Worm (Caenorhabditis elegans) whole organism, L4/young adult: ENCODE measurements around the gene clec-198.

Source experiments
- W03F9.2 ChIP-seq: fragments of 150-350 bp; optimal IDR thresholded peaks from 2 replicates; lab custom pipeline; 2014; ENCODE audit warnings: missing biosample characterization, missing genetic modification characterization
- dao-5 ChIP-seq: sonication (generic microtip); optimal IDR thresholded peaks from 2 replicates; lab custom pipeline; 2016; ENCODE audit warnings: missing genotype, missing genetic modification characterization, moderate library complexity, missing compliant biosample characterization
- him-1 ChIP-seq: sonication (generic microtip); optimal IDR thresholded peaks from 2 replicates; lab custom pipeline; 2016; ENCODE audit warnings: missing genotype, missing genetic modification reagents, missing genetic modification characterization, missing compliant biosample characterization

The clec-198 gene

DNA sequence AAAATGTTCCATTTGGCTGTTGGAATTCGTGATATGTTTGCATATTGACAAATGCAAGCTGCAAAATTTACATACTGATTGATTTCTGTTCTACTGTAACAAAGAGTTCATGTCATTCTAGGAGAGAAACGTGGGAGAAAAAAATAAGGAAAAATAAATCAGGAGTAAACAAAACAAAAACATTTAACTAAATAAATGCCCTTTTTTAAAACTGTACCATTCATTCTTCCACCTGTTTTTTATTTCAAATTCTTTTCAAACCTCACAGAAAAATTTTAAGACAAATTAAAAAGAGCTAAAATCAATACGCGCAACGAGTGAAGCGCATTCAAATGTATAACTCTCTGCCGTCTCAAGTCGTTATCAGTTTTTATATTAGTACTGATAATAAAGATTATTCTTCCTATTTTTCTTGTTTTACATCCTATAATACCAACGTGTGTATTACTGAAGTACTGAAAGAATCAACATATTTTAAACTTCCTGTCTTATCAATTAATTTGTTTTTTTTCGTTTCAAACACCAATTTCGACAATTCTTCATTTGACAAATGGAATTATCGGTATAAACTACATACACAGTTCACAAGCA is 8.0 kb upstream of the clec-198 start, which contains the start of gene C49C3.10:
TSS of gene C49C3.10 (minus strand) at position 51 of the 591 bp plus-strand sequence.
- TF ChIP-seq him-1, result no peak
- no peak for TF ChIP-seq W03F9.2 (tag; lab: Kevin White, UChicago)
- TF ChIP-seq dao-5, result no peak

DNA sequence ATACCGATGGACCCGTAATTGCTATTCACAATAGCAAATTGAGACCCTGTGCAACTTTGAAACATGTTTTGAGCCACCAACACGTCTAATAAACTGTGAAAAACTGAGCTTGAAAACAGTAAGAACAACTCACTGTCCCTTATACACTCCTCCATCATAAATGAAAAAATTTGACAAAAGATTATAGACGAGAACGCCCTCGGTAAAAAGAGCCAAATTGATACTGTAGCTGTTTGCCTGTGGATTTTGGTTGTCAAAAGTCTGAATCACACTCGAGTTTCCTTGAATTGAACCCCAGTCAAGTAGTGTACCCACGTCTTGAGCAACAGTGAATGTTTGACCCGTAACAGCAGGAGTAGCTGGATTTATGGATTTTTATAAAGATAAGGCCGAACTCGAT is 5.9 kb upstream of the clec-198 start:
- TF ChIP-seq W03F9.2 (tag; lab: Kevin White, UChicago) (no peak), dao-5 (no peak), him-1 (no peak)

DNA sequence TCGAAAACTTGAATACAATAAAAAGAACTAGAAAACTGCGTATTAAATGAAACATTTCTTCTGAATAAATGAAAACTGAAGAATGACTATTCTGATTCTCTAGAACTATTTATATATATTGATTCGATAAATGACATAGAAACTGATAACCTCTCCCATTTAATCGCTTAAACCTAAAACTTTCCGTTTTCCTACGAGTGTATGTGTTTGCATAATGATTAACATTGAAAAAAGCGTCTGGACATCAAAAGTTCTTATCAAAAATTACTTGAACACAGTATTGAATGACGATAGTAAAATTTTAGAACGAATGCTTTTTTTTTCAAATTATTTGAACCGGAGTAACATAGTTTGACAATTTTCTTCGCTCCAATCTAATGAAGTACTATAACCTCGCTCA is 4.8 kb upstream of the clec-198 start, which contains the start of gene C49C3.9:
TSS of gene C49C3.9 (minus strand) at position 136 of the 400 bp plus-strand sequence.
- TF ChIP-seq W03F9.2 (tag; lab: Kevin White, UChicago), result no peak
- TF ChIP-seq dao-5, result no peak
- no peak for TF ChIP-seq him-1

DNA sequence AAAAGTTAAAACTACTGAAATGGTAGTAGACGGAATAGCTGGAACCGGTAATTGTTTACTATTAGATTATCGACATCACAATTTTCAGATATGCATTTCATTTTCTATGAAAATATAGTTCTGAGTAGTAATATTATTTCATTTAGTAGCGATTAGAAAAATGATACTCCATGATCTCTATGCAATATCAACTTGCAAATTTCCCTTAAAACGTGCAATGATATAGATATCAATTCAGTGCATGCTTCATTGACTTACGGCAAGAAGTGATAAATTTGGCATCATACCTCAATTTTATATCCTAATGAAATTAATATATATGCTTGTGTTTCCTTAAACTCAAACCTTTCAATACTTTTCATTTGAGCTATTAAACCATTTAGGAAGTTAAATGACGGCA is 4.3 kb upstream of the clec-198 start, which contains the start of gene C49C3.21:
TSS of gene C49C3.21 (plus strand) at position 301 of the 400 bp plus-strand sequence.
- TF ChIP-seq W03F9.2 (tag; lab: Kevin White, UChicago) (no peak), dao-5 (no peak), him-1 (no peak)

DNA sequence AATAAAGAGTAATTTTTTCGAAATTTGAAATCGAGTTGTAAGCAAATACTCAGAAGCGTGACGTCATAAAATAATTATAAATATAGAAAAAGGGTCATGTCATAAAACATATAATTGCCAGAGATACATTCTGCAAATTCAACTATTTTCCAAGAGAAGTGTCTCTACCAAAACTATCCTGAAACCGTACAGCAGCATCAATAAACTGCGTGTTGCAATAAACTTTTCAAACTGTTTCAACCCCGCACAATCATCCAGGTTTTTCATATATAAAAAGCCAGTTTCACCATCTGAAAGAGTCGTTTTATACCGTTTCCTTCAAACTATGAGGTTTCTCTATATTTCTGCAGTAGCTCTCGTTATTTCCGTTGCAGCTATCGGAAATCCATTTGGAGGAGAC is 3.5 kb upstream of the clec-198 start, which contains the start of gene C49C3.11:
TSS of gene C49C3.11 (plus strand) at position 301 of the 400 bp plus-strand sequence.
- no peak for TF ChIP-seq W03F9.2 (tag; lab: Kevin White, UChicago)
- TF ChIP-seq him-1, result no peak
- no peak for TF ChIP-seq dao-5

DNA sequence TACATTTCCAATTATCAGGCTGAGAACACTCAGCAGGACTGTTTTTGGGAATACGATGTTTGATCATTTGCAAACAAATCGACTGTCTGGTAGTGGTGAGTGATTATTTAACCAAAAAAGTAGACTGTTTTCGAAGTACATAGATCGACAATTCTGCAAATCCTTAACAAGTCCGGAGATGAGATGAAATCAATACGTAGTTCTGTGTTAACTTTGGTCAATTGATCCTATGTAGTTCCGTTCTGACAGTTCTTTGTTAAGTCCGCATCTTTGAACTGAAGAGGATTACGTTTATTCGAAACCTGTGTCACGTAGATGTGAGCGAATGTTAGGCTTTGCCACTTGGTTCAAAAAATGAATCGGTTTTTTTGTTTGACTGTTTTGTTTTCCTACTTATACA is 4.6 kb downstream of the clec-198 start, which contains the start of gene clec-199:
TSS of gene clec-199 (plus strand) at position 301 of the 400 bp plus-strand sequence.
- TF ChIP-seq W03F9.2 (tag; lab: Kevin White, UChicago) (no peak), dao-5 (no peak), him-1 (no peak)

DNA sequence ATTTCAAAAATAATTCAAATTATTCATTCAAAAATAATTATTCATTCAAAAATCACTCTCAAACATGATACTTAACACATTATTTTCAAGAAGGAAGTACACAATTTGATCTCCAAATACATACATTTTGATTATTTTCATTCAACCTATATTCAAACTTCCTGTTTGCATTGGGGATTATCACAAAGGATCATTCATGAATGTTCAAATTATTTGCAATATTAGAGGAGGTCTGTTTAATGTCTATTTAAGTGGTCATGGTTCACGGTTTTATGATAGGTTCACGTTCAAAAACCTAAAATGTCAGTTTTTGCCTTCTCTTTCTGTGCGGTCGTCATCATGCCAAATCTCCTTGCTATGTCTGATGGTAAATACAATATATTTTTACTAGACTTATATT is 14.2 kb downstream of the clec-198 start, which contains the start of gene clec-202:
TSS of gene clec-202 (plus strand) at position 301 of the 400 bp plus-strand sequence.
- TF ChIP-seq W03F9.2 (tag; lab: Kevin White, UChicago) (no peak), him-1 (no peak), dao-5 (no peak)

DNA sequence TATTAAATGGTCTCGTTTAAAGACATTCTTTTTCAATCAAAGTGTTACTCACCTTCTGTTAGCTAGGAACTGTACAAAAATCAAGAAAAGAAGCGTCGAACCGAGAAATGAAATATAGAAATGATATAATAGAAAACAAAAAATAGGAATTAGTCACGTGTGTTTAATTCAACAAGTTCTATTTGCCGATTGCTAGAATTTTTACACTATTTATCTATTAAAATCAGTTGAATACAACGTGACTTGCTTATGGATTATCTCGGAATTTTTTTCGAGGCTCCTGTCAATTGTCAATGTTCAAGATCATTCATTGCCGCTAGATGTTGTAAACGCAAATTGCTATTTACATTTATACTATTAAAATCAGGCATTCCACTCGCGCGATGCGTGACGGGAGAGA is 20.3 kb downstream of the clec-198 start, which contains the start of gene zipt-17:
TSS of gene zipt-17 (minus strand) at position 101 of the 400 bp plus-strand sequence.
- no peak for TF ChIP-seq dao-5
- TF ChIP-seq W03F9.2 (tag; lab: Kevin White, UChicago), result no peak
- TF ChIP-seq him-1, result no peak

DNA sequence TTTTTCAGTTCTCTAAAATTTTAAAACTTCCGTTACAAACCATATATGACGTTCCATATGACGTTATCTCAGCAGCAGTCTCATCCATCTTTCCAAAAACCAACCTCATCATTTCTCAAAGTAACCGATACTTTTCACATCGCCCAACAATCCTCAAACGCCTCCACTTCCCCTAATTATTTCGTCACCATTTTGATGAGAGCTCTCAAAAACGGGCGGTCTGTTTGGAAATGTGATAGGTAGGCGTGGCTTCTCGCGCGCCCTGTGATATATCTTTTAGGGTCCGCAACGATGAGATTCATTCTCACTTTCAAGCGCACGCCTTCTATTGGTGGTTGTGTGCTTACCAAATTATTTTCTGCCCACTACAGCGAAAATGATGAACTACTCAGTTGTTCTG is 21.3 kb downstream of the clec-198 start, which contains the start of gene trh-1:
TSS of gene trh-1 (plus strand) at position 301 of the 400 bp plus-strand sequence.
- TF ChIP-seq him-1, result no peak
- TF ChIP-seq dao-5, result no peak

DNA sequence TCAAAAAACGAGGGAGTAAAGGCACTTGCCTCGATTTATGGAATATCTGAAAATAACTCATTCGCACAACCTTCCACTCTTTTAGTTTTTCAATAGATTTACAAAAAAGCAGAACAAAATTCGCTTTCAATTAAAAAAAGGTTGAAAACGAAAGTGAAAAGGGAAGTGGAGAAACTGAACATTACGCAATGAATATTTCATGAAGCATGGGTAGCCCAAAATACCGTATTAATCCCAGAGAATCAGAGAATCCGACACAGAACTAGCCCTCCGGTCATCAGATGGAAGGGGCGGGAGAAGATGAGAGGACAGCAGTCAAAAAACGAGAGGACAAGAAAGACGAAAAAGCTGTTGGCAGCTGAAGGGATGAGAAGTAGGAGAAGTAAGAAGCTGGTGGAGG is 24.5 kb downstream of the clec-198 start, which contains the start of gene C30H6.5:
TSS of gene C30H6.5 (plus strand) at position 301 of the 400 bp plus-strand sequence.
- TF ChIP-seq W03F9.2 (tag; lab: Kevin White, UChicago), result no peak
- no peak for TF ChIP-seq him-1
- TF ChIP-seq dao-5, result no peak

DNA sequence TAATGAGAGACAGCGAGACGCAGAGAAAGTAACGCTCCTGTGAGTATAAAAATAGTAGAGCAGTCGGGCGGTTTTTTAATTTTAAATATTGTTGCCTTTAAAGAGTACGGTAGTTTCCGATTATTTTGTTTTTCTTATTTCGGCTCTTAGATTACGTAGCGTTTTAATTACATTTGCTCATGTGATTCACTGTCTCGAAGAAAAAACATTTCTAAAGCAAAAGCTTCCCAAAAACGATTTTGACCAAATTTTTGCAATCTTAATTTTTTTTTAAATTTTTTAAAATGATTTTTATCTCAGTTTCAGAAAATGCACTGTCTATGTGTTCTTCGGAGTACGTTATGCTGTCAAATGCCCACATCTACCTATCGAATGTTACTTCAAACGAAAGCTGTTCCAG is 29.2 kb downstream of the clec-198 start, which contains the start of gene haf-1:
TSS of gene haf-1 (plus strand) at position 301 of the 400 bp plus-strand sequence.
- no peak for TF ChIP-seq him-1
- no peak for TF ChIP-seq W03F9.2 (tag; lab: Kevin White, UChicago)
- TF ChIP-seq dao-5, result no peak

DNA sequence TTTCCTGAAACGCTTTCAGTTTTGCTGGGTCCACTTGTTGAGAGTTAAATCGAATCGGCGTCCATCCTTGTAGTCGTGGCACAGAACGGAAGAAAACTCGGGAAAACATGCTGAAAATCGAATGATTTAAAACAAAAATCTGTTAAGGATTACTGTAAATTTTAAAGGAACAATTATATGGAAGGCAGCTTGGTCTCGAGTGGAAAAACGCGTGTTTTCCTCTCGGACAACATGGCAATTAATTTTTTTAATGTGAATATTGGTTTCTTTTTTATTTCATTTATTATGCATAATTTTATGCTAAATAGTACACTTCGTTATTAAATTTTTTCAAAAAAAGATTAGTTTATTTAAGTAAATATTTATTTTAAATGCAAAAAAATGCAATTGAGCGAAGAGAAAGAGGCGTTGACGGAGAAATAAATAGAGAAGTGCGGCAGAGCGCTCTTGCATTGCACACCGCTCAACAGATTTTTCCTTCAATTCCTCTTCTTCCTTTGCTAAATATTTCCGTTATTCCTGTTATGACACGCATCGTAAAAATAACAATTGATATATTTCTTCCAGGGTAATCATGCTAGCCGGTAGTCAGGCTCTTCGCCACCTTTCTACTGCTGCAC is 33.2 kb downstream of the clec-198 start, which contains the start of the genes C30H6.9 and dlat-2:
TSS of gene C30H6.9 (minus strand) at position 110 of the 620 bp plus-strand sequence.
TSS of gene dlat-2 (plus strand) at position 566 of the 620 bp plus-strand sequence.
- TF ChIP-seq him-1 (no peak), W03F9.2 (tag; lab: Kevin White, UChicago) (peak; percentile 76)

DNA sequence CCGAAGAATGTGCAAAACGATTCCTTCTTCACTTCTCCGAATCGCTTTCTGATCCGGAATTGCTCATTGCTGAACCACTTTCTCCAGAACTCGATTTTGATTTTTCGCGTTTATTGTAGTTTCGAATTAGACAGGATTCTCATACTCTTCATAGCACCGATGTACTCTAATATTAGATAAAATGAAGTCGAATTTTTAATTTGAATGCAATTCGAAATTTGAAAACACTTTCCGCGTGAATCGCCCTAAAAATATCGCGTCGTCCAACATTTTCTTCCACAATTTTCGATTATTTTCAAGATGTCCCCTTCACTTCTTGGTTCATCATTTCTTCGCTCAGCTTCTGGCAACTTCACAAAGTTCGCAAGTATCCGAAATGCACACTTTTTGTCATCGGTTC is 35.1 kb downstream of the clec-198 start, which contains the start of gene C30H6.8:
TSS of gene C30H6.8 (plus strand) at position 301 of the 400 bp plus-strand sequence.
- no peak for TF ChIP-seq him-1
- TF ChIP-seq dao-5, result no peak
- TF ChIP-seq W03F9.2 (tag; lab: Kevin White, UChicago), result no peak

DNA sequence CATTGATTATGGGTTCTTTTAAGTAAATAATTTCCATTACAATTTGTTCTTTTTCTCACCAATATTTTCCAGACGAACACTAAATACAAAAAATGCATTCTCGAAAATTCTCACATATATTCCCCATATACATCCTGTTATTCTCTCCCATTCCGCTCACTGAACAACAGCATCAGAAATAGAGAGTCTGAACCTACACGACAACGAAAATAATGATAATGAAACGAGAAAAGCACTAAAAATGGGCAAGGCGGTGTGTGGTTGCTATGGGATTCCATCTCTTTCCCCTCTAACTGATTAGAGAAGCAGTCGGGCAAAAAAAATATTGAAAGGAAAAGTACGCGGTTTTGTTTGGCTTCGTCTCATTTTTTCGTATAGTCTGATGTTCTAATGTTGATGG is 36.1 kb downstream of the clec-198 start, which contains the start of gene C30H6.12:
TSS of gene C30H6.12 (plus strand) at position 301 of the 400 bp plus-strand sequence.
- TF ChIP-seq W03F9.2 (tag; lab: Kevin White, UChicago) (no peak), dao-5 (no peak), him-1 (no peak)
